Worm (Caenorhabditis elegans) whole organism, late embryonic: ENCODE data around the gene set-25.

Experiments
- F13H6.1 ChIP-seq: sonication (generic microtip); optimal IDR thresholded peaks from 2 replicates; lab custom pipeline; 2016; ENCODE audit warnings: missing genetic modification characterization, missing compliant biosample characterization
- ceh-30 ChIP-seq: fragments of 150-350 bp; optimal IDR thresholded peaks from 2 replicates; lab custom pipeline; 2014; ENCODE audit warnings: missing biosample characterization, missing genetic modification characterization
- ceh-31 ChIP-seq: sonication (generic microtip); optimal IDR thresholded peaks from 2 replicates; lab custom pipeline; 2016; ENCODE audit warnings: missing genetic modification characterization, missing compliant biosample characterization
- fkh-6 ChIP-seq: sonication (generic microtip); optimal IDR thresholded peaks from 2 replicates; lab custom pipeline; 2016; ENCODE audit warnings: missing genetic modification characterization, missing compliant biosample characterization
- hlh-8 ChIP-seq: sonication (generic microtip); optimal IDR thresholded peaks from 2 replicates; lab custom pipeline; 2016; ENCODE audit warnings: missing genotype, missing genetic modification characterization, missing compliant biosample characterization
- nfya-1 ChIP-seq: sonication (generic microtip); optimal IDR thresholded peaks from 2 replicates; lab custom pipeline; 2017; ENCODE audit warnings: missing genetic modification characterization, mild to moderate bottlenecking, missing compliant biosample characterization, antibody characterized with exemption, moderate library complexity

- TF ChIP-seq F13H6.1 (tag; lab: Kevin White, UChicago), result no peak
- no peak for TF ChIP-seq hlh-8 (tag; lab: Kevin White, UChicago)
- no peak for TF ChIP-seq ceh-30 (tag; lab: Kevin White, UChicago)
- no peak for TF ChIP-seq nfya-1
- TF ChIP-seq fkh-6 (tag; lab: Kevin White, UChicago), result no peak
- TF ChIP-seq ceh-31, result no peak
Measured at ce11 chrIII:13342079-13342734, 49.3 kb upstream of the set-25 start, which contains the start of gene dro-1.
